Fruit fly (Drosophila melanogaster) whole organism, embryonic: ENCODE data around the gene NaPi-III.
A peak's percentile ranks its signal among the peaks of the same experiment; 100 is the strongest.

Experiments
- Bgb ChIP-seq: fragments of 200-800 bp; sonication (Bioruptor generic); IDR thresholded peaks from 2 replicates; pipeline ENCODE4 v1.3.6; 2022; ENCODE audit warnings: missing biosample characterization, missing genetic modification characterization; ENCODE audit not compliant: partially characterized antibody
- CG10274 ChIP-seq: fragments of 200-800 bp; sonication (Bioruptor generic); optimal IDR thresholded peaks from 3 replicates; lab custom pipeline; 2017; ENCODE audit warnings: missing biosample characterization, mild to moderate bottlenecking, missing genetic modification characterization
- CG11695 ChIP-seq: fragments of 200-800 bp; sonication (Bioruptor generic); IDR thresholded peaks from 3 replicates; pipeline ENCODE4 v1.3.6; 2022; ENCODE audit warnings: missing biosample characterization, missing genetic modification characterization
- CG12104 ChIP-seq: fragments of 200-800 bp; sonication (Bioruptor generic); optimal IDR thresholded peaks from 3 replicates; lab custom pipeline; 2016; ENCODE audit warnings: missing biosample characterization, missing genetic modification characterization
- CG12299 ChIP-seq: fragments of 200-800 bp; sonication (Bioruptor generic); optimal IDR thresholded peaks from 2 replicates; lab custom pipeline; 2018; ENCODE audit warnings: missing biosample characterization, mild to moderate bottlenecking, missing genetic modification characterization
- CG12769 ChIP-seq: fragments of 200-800 bp; sonication (Bioruptor generic); optimal IDR thresholded peaks from 2 replicates; lab custom pipeline; 2019; ENCODE audit warnings: missing biosample characterization, mild to moderate bottlenecking, missing genetic modification characterization, moderate library complexity
- CG14710 ChIP-seq: fragments of 200-800 bp; sonication (Bioruptor generic); optimal IDR thresholded peaks from 3 replicates; lab custom pipeline; 2019; ENCODE audit warnings: missing biosample characterization, mild to moderate bottlenecking, missing genetic modification characterization, moderate library complexity
- CG14860 ChIP-seq: fragments of 200-800 bp; sonication (Bioruptor generic); IDR thresholded peaks from 3 replicates; pipeline ENCODE4 v1.3.6; 2022; ENCODE audit warnings: missing biosample characterization, missing genetic modification characterization; ENCODE audit not compliant: partially characterized antibody
- CG15073 ChIP-seq: fragments of 200-800 bp; sonication (Bioruptor generic); optimal IDR thresholded peaks from 2 replicates; lab custom pipeline; 2016; ENCODE audit warnings: missing biosample characterization, missing genetic modification characterization
- CG17568 ChIP-seq: fragments of 200-800 bp; sonication (Bioruptor generic); optimal IDR thresholded peaks from 2 replicates; lab custom pipeline; 2018; ENCODE audit warnings: missing biosample characterization, mild to moderate bottlenecking, missing genetic modification characterization, moderate library complexity
- CG2129 ChIP-seq: fragments of 200-800 bp; sonication (Bioruptor generic); IDR thresholded peaks from 2 replicates; pipeline ENCODE4 v1.3.6; 2022; ENCODE audit warnings: missing biosample characterization, missing genetic modification characterization; ENCODE audit not compliant: partially characterized antibody
- CG4328 ChIP-seq: fragments of 200-800 bp; sonication (Bioruptor generic); optimal IDR thresholded peaks from 3 replicates; lab custom pipeline; 2017; ENCODE audit warnings: missing biosample characterization, missing genetic modification reagents, missing genetic modification characterization
- CG4424 ChIP-seq: fragments of 200-800 bp; sonication (Bioruptor generic); optimal IDR thresholded peaks from 3 replicates; lab custom pipeline; 2016; ENCODE audit warnings: missing biosample characterization, missing genetic modification characterization
- CG5245 ChIP-seq: fragments of 200-800 bp; sonication (Bioruptor generic); optimal IDR thresholded peaks from 3 replicates; lab custom pipeline; 2016; ENCODE audit warnings: missing biosample characterization, missing genetic modification characterization
- CG6765 ChIP-seq: fragments of 200-800 bp; sonication (Bioruptor generic); optimal IDR thresholded peaks from 3 replicates; lab custom pipeline; 2017; ENCODE audit warnings: missing biosample characterization, mild to moderate bottlenecking, missing genetic modification characterization
- CG7271 ChIP-seq: fragments of 200-800 bp; sonication (Bioruptor generic); optimal IDR thresholded peaks from 2 replicates; lab custom pipeline; 2018; ENCODE audit warnings: missing biosample characterization, mild to moderate bottlenecking, missing genetic modification characterization, moderate library complexity
- CG7928 ChIP-seq: fragments of 200-800 bp; sonication (Bioruptor generic); optimal IDR thresholded peaks from 2 replicates; lab custom pipeline; 2017; ENCODE audit warnings: missing biosample characterization, mild to moderate bottlenecking, missing genetic modification characterization
- CG8924 ChIP-seq: fragments of 200-800 bp; optimal IDR thresholded peaks from 3 replicates; lab custom pipeline; 2019; ENCODE audit warnings: missing biosample characterization, mild to moderate bottlenecking, missing genetic modification characterization, moderate library complexity
- CHES-1-like ChIP-seq: fragments of 200-800 bp; sonication (Bioruptor generic); optimal IDR thresholded peaks from 2 replicates; lab custom pipeline; 2016; ENCODE audit warnings: missing biosample characterization, missing genetic modification characterization
- Chrac-16 ChIP-seq: fragments of 200-800 bp; sonication (Bioruptor generic); optimal IDR thresholded peaks from 3 replicates; lab custom pipeline; 2016; ENCODE audit warnings: missing biosample characterization, missing genetic modification characterization
- Doc3 ChIP-seq: fragments of 200-800 bp; sonication (Bioruptor generic); IDR thresholded peaks from 3 replicates; pipeline ENCODE4 v1.3.6; 2022; ENCODE audit warnings: missing biosample characterization, missing genetic modification characterization; ENCODE audit not compliant: partially characterized antibody
- HLH54F ChIP-seq: fragments of 200-800 bp; sonication (Bioruptor generic); optimal IDR thresholded peaks from 3 replicates; lab custom pipeline; 2016; ENCODE audit warnings: missing biosample characterization, missing genetic modification characterization
- Mad ChIP-seq: fragments of 200-800 bp; sonication (Bioruptor generic); optimal IDR thresholded peaks from 2 replicates; lab custom pipeline; 2016; ENCODE audit warnings: missing biosample characterization, missing genetic modification characterization
- NC2β ChIP-seq: fragments of 200-800 bp; sonication (Bioruptor generic); optimal IDR thresholded peaks from 2 replicates; lab custom pipeline; 2016; ENCODE audit warnings: missing biosample characterization, missing genetic modification characterization
- PHDP ChIP-seq: fragments of 200-800 bp; sonication (Bioruptor generic); optimal IDR thresholded peaks from 3 replicates; lab custom pipeline; 2018; ENCODE audit warnings: missing biosample characterization, mild to moderate bottlenecking, missing genetic modification characterization, moderate library complexity
- Side ChIP-seq: fragments of 200-800 bp; sonication (Bioruptor generic); optimal IDR thresholded peaks from 2 replicates; lab custom pipeline; 2016; ENCODE audit warnings: missing biosample characterization, missing genetic modification characterization
- Sox102F ChIP-seq: fragments of 200-800 bp; sonication (Bioruptor generic); optimal IDR thresholded peaks from 2 replicates; lab custom pipeline; 2018; ENCODE audit warnings: missing biosample characterization, mild to moderate bottlenecking, missing genetic modification characterization, moderate library complexity
- Spps ChIP-seq: fragments of 200-800 bp; sonication (Bioruptor generic); optimal IDR thresholded peaks from 2 replicates; lab custom pipeline; 2018; ENCODE audit warnings: missing biosample characterization, mild to moderate bottlenecking, missing genetic modification characterization
- Usf ChIP-seq: fragments of 200-800 bp; sonication (Bioruptor generic); optimal IDR thresholded peaks from 2 replicates; lab custom pipeline; 2017; ENCODE audit warnings: missing genotype, missing biosample characterization, missing genetic modification characterization
- aop ChIP-seq: fragments of 200-800 bp; sonication (Bioruptor generic); IDR thresholded peaks from 2 replicates; pipeline ENCODE4 v1.3.6; 2022; ENCODE audit warnings: missing biosample characterization, missing genetic modification characterization
- ash1 ChIP-seq: fragments of 200-800 bp; sonication (Bioruptor generic); optimal IDR thresholded peaks from 2 replicates; lab custom pipeline; 2018; ENCODE audit warnings: missing biosample characterization, mild to moderate bottlenecking, missing genetic modification characterization
- bbx ChIP-seq: fragments of 200-800 bp; sonication (Bioruptor generic); IDR thresholded peaks from 2 replicates; pipeline ENCODE4 v1.3.6; 2022; ENCODE audit warnings: missing biosample characterization, missing genetic modification characterization; ENCODE audit not compliant: partially characterized antibody
- caup ChIP-seq: fragments of 200-800 bp; sonication (Bioruptor generic); optimal IDR thresholded peaks from 3 replicates; lab custom pipeline; 2017; ENCODE audit warnings: missing biosample characterization, mild to moderate bottlenecking, missing genetic modification characterization, moderate library complexity; ENCODE audit not compliant: severe bottlenecking
- cwo ChIP-seq: fragments of 200-800 bp; sonication (Bioruptor generic); optimal IDR thresholded peaks from 3 replicates; lab custom pipeline; 2017; ENCODE audit warnings: missing biosample characterization, missing genetic modification characterization, mild to moderate bottlenecking, moderate library complexity, missing genetic modification reagents
- dan ChIP-seq: fragments of 200-800 bp; sonication (Bioruptor generic); IDR thresholded peaks from 2 replicates; pipeline ENCODE4 v1.3.6; 2022; ENCODE audit warnings: missing biosample characterization, missing genetic modification characterization
- dpn ChIP-seq, 2 experiments: fragments of 200-800 bp; sonication (Bioruptor generic); optimal IDR thresholded peaks; 3 replicates each; lab custom pipeline; 2016; ENCODE audit warnings: missing biosample characterization in 2 of 2, missing genetic modification characterization in 2 of 2
- en ChIP-seq: fragments of 200-800 bp; sonication (Bioruptor generic); optimal IDR thresholded peaks from 2 replicates; lab custom pipeline; 2016; ENCODE audit warnings: missing biosample characterization, missing genetic modification characterization
- eve ChIP-seq, 2 experiments: fragments of >200 bp; optimal IDR thresholded peaks; 2 replicates each; lab custom pipeline; 2017; ENCODE audit warnings: missing biosample characterization in 2 of 2, missing genetic modification characterization in 2 of 2
- grau ChIP-seq: fragments of 200-800 bp; optimal IDR thresholded peaks from 3 replicates; lab custom pipeline; 2019; ENCODE audit warnings: missing biosample characterization, mild to moderate bottlenecking, missing genetic modification characterization, moderate library complexity
- gsb-n ChIP-seq: fragments of 200-800 bp; sonication (Bioruptor generic); optimal IDR thresholded peaks from 3 replicates; lab custom pipeline; 2018; ENCODE audit warnings: missing biosample characterization, mild to moderate bottlenecking, missing genetic modification characterization
- ken ChIP-seq: fragments of 200-800 bp; sonication (Bioruptor generic); IDR thresholded peaks from 3 replicates; pipeline ENCODE4 v1.3.6; 2022; ENCODE audit warnings: missing biosample characterization, missing genetic modification characterization
- luna ChIP-seq: fragments of 200-800 bp; sonication (Bioruptor generic); optimal IDR thresholded peaks from 2 replicates; lab custom pipeline; 2016; ENCODE audit warnings: missing biosample characterization, missing genetic modification characterization
- peb ChIP-seq: fragments of 200-800 bp; sonication (Bioruptor generic); IDR thresholded peaks from 2 replicates; pipeline ENCODE4 v1.3.6; 2022; ENCODE audit warnings: missing biosample characterization, missing genetic modification characterization
- sd ChIP-seq: fragments of 200-800 bp; sonication (Bioruptor generic); optimal IDR thresholded peaks from 3 replicates; lab custom pipeline; 2018; ENCODE audit warnings: missing biosample characterization, mild to moderate bottlenecking, missing genetic modification characterization, moderate library complexity
- sisA ChIP-seq: fragments of 200-800 bp; sonication (Bioruptor generic); IDR thresholded peaks from 2 replicates; pipeline ENCODE4 v1.3.6; 2022; ENCODE audit warnings: missing biosample characterization, missing genetic modification characterization
- stc ChIP-seq: fragments of 200-800 bp; sonication (Bioruptor generic); IDR thresholded peaks from 2 replicates; pipeline ENCODE4 v1.3.6; 2022; ENCODE audit warnings: missing biosample characterization, missing genetic modification characterization
- tio ChIP-seq: fragments of 200-800 bp; sonication (Bioruptor generic); optimal IDR thresholded peaks from 2 replicates; lab custom pipeline; 2017; ENCODE audit warnings: missing biosample characterization, missing genetic modification characterization, inconsistent platforms
- tna ChIP-seq: fragments of 200-800 bp; sonication (Bioruptor generic); IDR thresholded peaks from 2 replicates; pipeline ENCODE4 v1.3.6; 2022; ENCODE audit warnings: missing biosample characterization, missing genetic modification characterization; ENCODE audit not compliant: partially characterized antibody
- trem ChIP-seq: fragments of 200-800 bp; optimal IDR thresholded peaks from 3 replicates; lab custom pipeline; 2019; ENCODE audit warnings: missing biosample characterization, mild to moderate bottlenecking, missing genetic modification characterization, moderate library complexity
- zen ChIP-seq: fragments of 200-800 bp; sonication (Bioruptor generic); optimal IDR thresholded peaks from 3 replicates; lab custom pipeline; 2018; ENCODE audit warnings: missing biosample characterization, mild to moderate bottlenecking, missing genetic modification characterization, moderate library complexity

The NaPi-III gene

dm6 chr3L:11123088-11123487, at the start of gene NaPi-III, which contains the start of gene Ufd1 (continued):
- TF ChIP-seq CG14860 (GFP tag; lab: Robert Waterston, UW) = peak; percentile 64
- TF ChIP-seq CG12299 (tag; lab: Kevin White, UChicago) = no peak
- peak; percentile 39 for TF ChIP-seq zen (tag; lab: Kevin White, UChicago)
- TF ChIP-seq CG15073 (GFP tag; lab: Kevin White, UChicago) = no peak
- peak; percentile 76 for TF ChIP-seq tna
- TF ChIP-seq Spps (tag; lab: Kevin White, UChicago) = no peak
- TF ChIP-seq CG6765 = no peak
- TF ChIP-seq en (GFP tag; lab: Kevin White, UChicago) = no peak
- TF ChIP-seq CG17568 (GFP tag; lab: Kevin White, UChicago) = no peak
- TF ChIP-seq tio (GFP tag; lab: Kevin White, UChicago) = no peak
- peak; percentile 38 for TF ChIP-seq caup (GFP tag; lab: Kevin White, UChicago)
- TF ChIP-seq dpn (GFP tag; optimal IDR thresholded peaks at IDR 0.05; lab: Kevin White, UChicago) = peak; percentile 46 to 62
- TF ChIP-seq CG8924 (tag; lab: Kevin White, UChicago) = peak; percentile 47
- TF ChIP-seq Usf = no peak
- TF ChIP-seq dan (GFP tag; lab: Robert Waterston, UW) = no peak
- TF ChIP-seq Sox102F = peak; percentile 16
- TF ChIP-seq peb (GFP tag; lab: Robert Waterston, UW) = no peak
- TF ChIP-seq Bgb (GFP tag; lab: Robert Waterston, UW) = peak; percentile 91
- 0 out of 3 replicates have a peak, but pooled peaks have one; percentile 4 for TF ChIP-seq ken (GFP tag; lab: Robert Waterston, UW)
- peak; percentile 77 for TF ChIP-seq sd (tag; lab: Kevin White, UChicago)
- TF ChIP-seq CG12769 (tag; lab: Kevin White, UChicago) = peak; percentile 67
- TF ChIP-seq ash1 (GFP tag; lab: Kevin White, UChicago) = no peak
- peak; percentile 67 for TF ChIP-seq Doc3 (GFP tag; lab: Robert Waterston, UW)
- peak; percentile 44; the same call in 1 of the 2 replicates for TF ChIP-seq sisA
- peak; percentile 51 for TF ChIP-seq Chrac-16 (GFP tag; lab: Kevin White, UChicago)
- peak; percentile 60 for TF ChIP-seq NC2β (GFP tag; lab: Kevin White, UChicago)
- TF ChIP-seq HLH54F (GFP tag; lab: Kevin White, UChicago) = peak; percentile 43
- peak; percentile 86 for TF ChIP-seq trem (tag; lab: Kevin White, UChicago)
- TF ChIP-seq CG11695 (GFP tag; lab: Robert Waterston, UW) = no peak
- no peak for TF ChIP-seq PHDP (tag; lab: Kevin White, UChicago)
- no peak for TF ChIP-seq CG4328 (GFP tag; lab: Kevin White, UChicago)
- TF ChIP-seq CHES-1-like = peak; percentile 87
- peak; percentile 9 for TF ChIP-seq gsb-n
- TF ChIP-seq luna (GFP tag; lab: Kevin White, UChicago) = peak; percentile 2
- peak; percentile 17 for TF ChIP-seq CG5245 (GFP tag; lab: Kevin White, UChicago)
- peak; percentile 53 for TF ChIP-seq CG2129 (GFP tag; lab: Robert Waterston, UW)
- TF ChIP-seq bbx (GFP tag; lab: Robert Waterston, UW) = peak; percentile 91
- TF ChIP-seq Mad (GFP tag; lab: Kevin White, UChicago) = peak; percentile 42
- TF ChIP-seq CG7928 (GFP tag; lab: Kevin White, UChicago) = peak; percentile 40
- TF ChIP-seq aop (GFP tag; lab: Robert Waterston, UW) = no peak
- no peak for TF ChIP-seq CG12104 (GFP tag; lab: Kevin White, UChicago)
- no peak for TF ChIP-seq eve (GFP tag; optimal IDR thresholded peaks at IDR 0.05; lab: Kevin White, UChicago)
- no peak for TF ChIP-seq CG10274 (GFP tag; lab: Kevin White, UChicago)
- TF ChIP-seq CG14710 (tag; lab: Kevin White, UChicago) = peak; percentile 67
- no peak for TF ChIP-seq CG7271
- TF ChIP-seq CG4424 = no peak
- peak; percentile 46 for TF ChIP-seq grau (tag; lab: Kevin White, UChicago)
- TF ChIP-seq stc (GFP tag; lab: Robert Waterston, UW) = no peak
- peak; percentile 20 for TF ChIP-seq Side (GFP tag; lab: Kevin White, UChicago)
- no peak for TF ChIP-seq cwo (GFP tag; lab: Kevin White, UChicago)
